Worm (Caenorhabditis elegans) whole organism, young adult: Measurements from ENCODE around the gene F37C12.10.

Experiments
- K12H6.12 ChIP-seq: fragments of 200-800 bp; sonication (Bioruptor generic); optimal IDR thresholded peaks from 2 replicates; lab custom pipeline; 2018; ENCODE audit warnings: mild to moderate bottlenecking, missing genetic modification characterization, missing compliant biosample characterization
- akir-1 ChIP-seq: fragments of 200-800 bp; sonication (Bioruptor generic); optimal IDR thresholded peaks from 2 replicates; lab custom pipeline; 2018; ENCODE audit warnings: mild to moderate bottlenecking, missing genetic modification characterization, moderate library complexity, missing compliant biosample characterization
- ama-1 ChIP-seq, 3 experiments: fragments of 150-350 bp in 1 of 3; sonication (generic microtip) in 2 of 3; optimal IDR thresholded peaks; 2 replicates each; lab custom pipeline; 2014 to 2018; ENCODE audit warnings: missing biosample characterization in 2 of 3, missing genetic modification characterization in 2 of 3, missing genetic modification reagents in 2 of 3
- ceh-40 ChIP-seq: fragments of 200-800 bp; sonication (Bioruptor generic); IDR thresholded peaks from 2 replicates; pipeline ENCODE4 v1.3.6; 2022; ENCODE audit warnings: missing genetic modification characterization, missing compliant biosample characterization
- ceh-91 ChIP-seq: fragments of 200-800 bp; sonication (Bioruptor generic); IDR thresholded peaks from 2 replicates; pipeline ENCODE4 v1.3.6; 2022; ENCODE audit warnings: missing genetic modification reagents, missing genetic modification characterization, missing compliant biosample characterization
- efl-1 ChIP-seq: fragments of 150-350 bp; optimal IDR thresholded peaks from 2 replicates; lab custom pipeline; 2014; ENCODE audit warnings: missing biosample characterization, missing genetic modification reagents, missing genetic modification characterization
- hlh-12 ChIP-seq: sonication (generic microtip); optimal IDR thresholded peaks from 2 replicates; lab custom pipeline; 2016; ENCODE audit warnings: missing genetic modification characterization, missing compliant biosample characterization
- hmg-1.2 ChIP-seq: fragments of 200-800 bp; sonication (Bioruptor generic); IDR thresholded peaks from 2 replicates; pipeline ENCODE4 v1.3.6; 2022; ENCODE audit warnings: missing genetic modification reagents, missing genetic modification characterization, missing compliant biosample characterization
- mcd-1 ChIP-seq: fragments of 200-800 bp; sonication (Bioruptor generic); IDR thresholded peaks from 2 replicates; pipeline ENCODE4 v1.3.6; 2022; ENCODE audit warnings: missing genetic modification reagents, missing genetic modification characterization, missing compliant biosample characterization
- pha-4 ChIP-seq: fragments of 150-350 bp; sonication (generic microtip); optimal IDR thresholded peaks from 2 replicates; lab custom pipeline; 2014; ENCODE audit warnings: missing biosample characterization, missing genetic modification reagents, missing genetic modification characterization

DNA sequence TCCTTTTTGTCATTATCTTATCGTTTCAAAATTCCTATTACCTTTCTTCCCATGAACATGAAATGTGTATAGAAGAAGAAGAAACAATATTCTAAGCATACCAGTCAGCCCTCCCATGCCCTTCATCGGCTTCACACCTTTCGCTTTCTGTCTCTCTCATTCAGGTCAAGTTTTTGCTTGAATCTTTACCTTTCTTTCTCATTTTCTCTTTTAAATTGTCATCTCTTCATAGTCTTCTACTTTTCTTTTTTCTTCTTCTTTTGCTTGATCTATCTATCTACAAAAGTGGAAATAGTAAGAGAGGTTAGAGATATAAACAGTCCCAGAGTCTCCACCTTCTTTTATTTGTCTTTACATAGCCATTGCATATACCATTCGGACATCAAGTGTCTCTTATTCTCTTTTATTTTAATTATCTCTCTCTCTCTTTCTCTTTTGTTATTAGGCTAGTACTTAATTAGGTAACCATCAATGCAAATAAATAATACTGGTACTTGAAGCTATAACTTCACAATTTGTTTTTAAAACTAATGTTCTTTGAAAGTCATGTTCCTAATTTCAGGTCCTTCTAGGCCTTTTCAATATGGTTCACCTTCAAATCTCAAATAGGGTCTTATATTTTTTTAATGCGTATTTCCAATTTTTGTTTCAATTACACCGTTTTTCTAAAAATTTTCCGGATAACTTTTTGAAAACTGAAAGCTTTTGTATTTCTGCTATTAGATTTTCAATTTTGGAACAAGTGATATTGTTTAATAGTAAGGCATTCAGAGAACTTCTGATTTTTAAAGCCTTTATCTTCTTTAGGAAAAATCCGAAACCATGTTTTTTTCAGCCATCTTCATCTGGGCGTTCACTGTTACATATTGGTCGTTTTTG is 13.4 kb upstream of the F37C12.10 start, which contains the start of gene dpy-31:
- no peak for TF ChIP-seq efl-1 (GFP tag; lab: Kevin White, UChicago)
- no peak for TF ChIP-seq ama-1 (optimal IDR thresholded peaks at IDR 0.05; lab: Kevin White, UChicago)
- TF ChIP-seq ama-1 (GFP tag; optimal IDR thresholded peaks at IDR 0.05; lab: Kevin White, UChicago) = no peak
- TF ChIP-seq mcd-1 (GFP tag; lab: Robert Waterston, UW) = no peak
- no peak for TF ChIP-seq ceh-91 (GFP tag; lab: Robert Waterston, UW)
- TF ChIP-seq hlh-12 = no peak
- no peak for TF ChIP-seq akir-1 (GFP tag; lab: Kevin White, UChicago)
- no peak for TF ChIP-seq pha-4 (tag; lab: Kevin White, UChicago)
- no peak for TF ChIP-seq hmg-1.2 (GFP tag; lab: Robert Waterston, UW)
- no peak for TF ChIP-seq ceh-40 (GFP tag; lab: Robert Waterston, UW)
- no peak for TF ChIP-seq K12H6.12 (tag; lab: Kevin White, UChicago)
